Fruit fly (Drosophila melanogaster) whole organism, embryonic: ENCODE results near the gene Ada1-1.

Experiments
- B-H1 ChIP-seq: fragments of 200-800 bp; sonication (Bioruptor generic); IDR thresholded peaks from 3 replicates; pipeline ENCODE4 v1.3.6; 2022; ENCODE audit warnings: missing biosample characterization, missing genetic modification characterization
- CG10462 ChIP-seq: fragments of 200-800 bp; sonication (Bioruptor generic); optimal IDR thresholded peaks from 2 replicates; lab custom pipeline; 2016; ENCODE audit warnings: missing biosample characterization, missing genetic modification characterization
- CG10979 ChIP-seq: fragments of 200-800 bp; sonication (Bioruptor generic); optimal IDR thresholded peaks from 2 replicates; lab custom pipeline; 2018; ENCODE audit warnings: missing biosample characterization, mild to moderate bottlenecking, missing genetic modification characterization, moderate library complexity
- CG11085 ChIP-seq: fragments of 200-800 bp; sonication (Bioruptor generic); IDR thresholded peaks from 2 replicates; pipeline ENCODE4 v1.3.6; 2022; ENCODE audit warnings: missing biosample characterization, missing genetic modification characterization
- CG11560 ChIP-seq: fragments of 200-800 bp; sonication (Bioruptor generic); IDR thresholded peaks from 3 replicates; pipeline ENCODE4 v1.3.6; 2022; ENCODE audit warnings: missing biosample characterization, missing genetic modification characterization
- CG12942 ChIP-seq: fragments of 200-800 bp; sonication (Bioruptor generic); optimal IDR thresholded peaks from 3 replicates; lab custom pipeline; 2016; ENCODE audit warnings: missing biosample characterization, missing genetic modification characterization
- CG13894 ChIP-seq: fragments of 200-800 bp; sonication (Bioruptor generic); optimal IDR thresholded peaks from 3 replicates; lab custom pipeline; 2018; ENCODE audit warnings: missing biosample characterization, mild to moderate bottlenecking, missing genetic modification characterization, moderate library complexity
- CG15073 ChIP-seq: fragments of 200-800 bp; sonication (Bioruptor generic); optimal IDR thresholded peaks from 2 replicates; lab custom pipeline; 2016; ENCODE audit warnings: missing biosample characterization, missing genetic modification characterization
- CG17912 ChIP-seq: fragments of 200-800 bp; sonication (Bioruptor generic); optimal IDR thresholded peaks from 2 replicates; lab custom pipeline; 2018; ENCODE audit warnings: missing biosample characterization, mild to moderate bottlenecking, missing genetic modification characterization
- CG18262 ChIP-seq: fragments of 200-800 bp; optimal IDR thresholded peaks from 3 replicates; lab custom pipeline; 2019; ENCODE audit warnings: missing biosample characterization, mild to moderate bottlenecking, missing genetic modification characterization, moderate library complexity
- CG4730 ChIP-seq: fragments of 200-800 bp; sonication (Bioruptor generic); IDR thresholded peaks from 2 replicates; pipeline ENCODE4 v1.3.6; 2022; ENCODE audit warnings: missing biosample characterization, missing genetic modification characterization
- CG6175 ChIP-seq: fragments of 200-800 bp; sonication (Bioruptor generic); IDR thresholded peaks from 3 replicates; pipeline ENCODE4 v1.3.6; 2022; ENCODE audit warnings: missing biosample characterization, missing genetic modification characterization
- CG6854 ChIP-seq: fragments of 200-800 bp; sonication (Bioruptor generic); optimal IDR thresholded peaks from 3 replicates; lab custom pipeline; 2017; ENCODE audit warnings: missing biosample characterization, mild to moderate bottlenecking, missing genetic modification characterization
- CG7372 ChIP-seq: fragments of 200-800 bp; sonication (Bioruptor generic); IDR thresholded peaks from 2 replicates; pipeline ENCODE4 v1.3.6; 2022; ENCODE audit warnings: missing biosample characterization, missing genetic modification characterization
- CG7745 ChIP-seq: fragments of 200-800 bp; sonication (Bioruptor generic); optimal IDR thresholded peaks from 2 replicates; lab custom pipeline; 2018; ENCODE audit warnings: missing biosample characterization, mild to moderate bottlenecking, missing genetic modification characterization, moderate library complexity
- Deaf1 ChIP-seq: fragments of 200-800 bp; optimal IDR thresholded peaks from 3 replicates; lab custom pipeline; 2019; ENCODE audit warnings: missing biosample characterization, mild to moderate bottlenecking, missing genetic modification characterization, moderate library complexity
- Dip3 ChIP-seq: fragments of 200-800 bp; sonication (Bioruptor generic); optimal IDR thresholded peaks from 3 replicates; lab custom pipeline; 2016; ENCODE audit warnings: missing biosample characterization, missing genetic modification characterization
- Dref ChIP-seq: fragments of 200-800 bp; sonication (Bioruptor generic); IDR thresholded peaks from 2 replicates; pipeline ENCODE4 v1.3.6; 2022; ENCODE audit warnings: missing biosample characterization, missing genetic modification characterization
- HHEX ChIP-seq: fragments of 200-800 bp; sonication (Bioruptor generic); optimal IDR thresholded peaks from 3 replicates; lab custom pipeline; 2017; ENCODE audit warnings: missing biosample characterization, mild to moderate bottlenecking, missing genetic modification characterization, missing genetic modification reagents
- HmgZ ChIP-seq: fragments of 200-800 bp; sonication (Bioruptor generic); optimal IDR thresholded peaks from 2 replicates; lab custom pipeline; 2018; ENCODE audit warnings: missing biosample characterization, mild to moderate bottlenecking, missing genetic modification characterization
- Lhr ChIP-seq: fragments of 200-800 bp; sonication (Bioruptor generic); optimal IDR thresholded peaks from 3 replicates; lab custom pipeline; 2017; ENCODE audit warnings: mild to moderate bottlenecking, missing biosample characterization, missing genetic modification reagents, missing genetic modification characterization
- Mad ChIP-seq: fragments of 200-800 bp; sonication (Bioruptor generic); optimal IDR thresholded peaks from 2 replicates; lab custom pipeline; 2016; ENCODE audit warnings: missing biosample characterization, missing genetic modification characterization
- NFAT ChIP-seq: fragments of 200-800 bp; sonication (Bioruptor generic); IDR thresholded peaks from 2 replicates; pipeline ENCODE4 v1.3.6; 2022; ENCODE audit warnings: missing biosample characterization, missing genetic modification characterization
- Neu2 ChIP-seq: fragments of 200-800 bp; sonication (Bioruptor generic); optimal IDR thresholded peaks from 3 replicates; lab custom pipeline; 2016; ENCODE audit warnings: missing biosample characterization, missing genetic modification characterization, borderline replicate concordance
- NfI ChIP-seq: fragments of 200-800 bp; sonication (Bioruptor generic); optimal IDR thresholded peaks from 3 replicates; lab custom pipeline; 2018; ENCODE audit warnings: missing biosample characterization, mild to moderate bottlenecking, missing genetic modification characterization, moderate library complexity
- Ptx1 ChIP-seq: fragments of 200-800 bp; sonication (Bioruptor generic); IDR thresholded peaks from 2 replicates; pipeline ENCODE4 v1.3.6; 2022; ENCODE audit warnings: missing biosample characterization, missing genetic modification characterization
- Side ChIP-seq: fragments of 200-800 bp; sonication (Bioruptor generic); optimal IDR thresholded peaks from 2 replicates; lab custom pipeline; 2016; ENCODE audit warnings: missing biosample characterization, missing genetic modification characterization
- Tbp ChIP-seq: fragments of >200 bp; optimal IDR thresholded peaks from 2 replicates; lab custom pipeline; 2018; ENCODE audit warnings: missing biosample characterization, missing genetic modification characterization
- ato ChIP-seq: fragments of 200-800 bp; sonication (Bioruptor generic); IDR thresholded peaks from 2 replicates; pipeline ENCODE4 v1.3.6; 2022; ENCODE audit warnings: missing biosample characterization, missing genetic modification characterization; ENCODE audit not compliant: partially characterized antibody
- bowl ChIP-seq: fragments of 200-800 bp; sonication (Bioruptor generic); IDR thresholded peaks from 2 replicates; pipeline ENCODE4 v1.3.6; 2022; ENCODE audit warnings: missing biosample characterization, missing genetic modification characterization
- chm ChIP-seq: fragments of 200-800 bp; sonication (Bioruptor generic); IDR thresholded peaks from 2 replicates; pipeline ENCODE4 v1.3.6; 2022; ENCODE audit warnings: missing biosample characterization, missing genetic modification characterization
- croc ChIP-seq: fragments of 200-800 bp; sonication (Bioruptor generic); conservative IDR thresholded peaks from 3 replicates; pipeline ENCODE4 v1.3.6; 2022; ENCODE audit warnings: missing biosample characterization, missing genetic modification characterization
- crp ChIP-seq, 2 experiments: fragments of 200-800 bp; sonication (Bioruptor generic); optimal IDR thresholded peaks; 2 replicates in 1 of 2; 3 replicates in 1 of 2; lab custom pipeline; 2017; ENCODE audit warnings: missing biosample characterization in 2 of 2, missing genetic modification characterization in 2 of 2, mild to moderate bottlenecking in 1 of 2, moderate library complexity in 1 of 2
- grn ChIP-seq: fragments of 200-800 bp; sonication (Bioruptor generic); optimal IDR thresholded peaks from 3 replicates; lab custom pipeline; 2017; ENCODE audit warnings: missing biosample characterization, missing genetic modification characterization
- h ChIP-seq: fragments of >200 bp; optimal IDR thresholded peaks from 2 replicates; lab custom pipeline; 2017
- hb ChIP-seq: fragments of 200-800 bp; sonication (Bioruptor generic); IDR thresholded peaks from 3 replicates; pipeline ENCODE4 v1.3.6; 2022; ENCODE audit warnings: missing biosample characterization, missing genetic modification characterization; ENCODE audit not compliant: partially characterized antibody
- kay ChIP-seq: fragments of 200-800 bp; sonication (Bioruptor generic); optimal IDR thresholded peaks from 2 replicates; lab custom pipeline; 2016; ENCODE audit warnings: missing biosample characterization, missing genetic modification characterization
- oc ChIP-seq: fragments of 200-800 bp; sonication (Bioruptor generic); optimal IDR thresholded peaks from 2 replicates; lab custom pipeline; 2018; ENCODE audit warnings: missing biosample characterization, mild to moderate bottlenecking, missing genetic modification characterization, moderate library complexity
- org-1 ChIP-seq: fragments of 200-800 bp; sonication (Bioruptor generic); optimal IDR thresholded peaks from 2 replicates; lab custom pipeline; 2017; ENCODE audit warnings: missing biosample characterization, missing genetic modification characterization
- prd ChIP-seq, 3 experiments: fragments of >200 bp in 2 of 3; fragments of 200-800 bp in 1 of 3; sonication (Bioruptor generic) in 1 of 3; optimal IDR thresholded peaks in 2 of 3; IDR thresholded peaks in 1 of 3; 2 replicates in 2 of 3; 3 replicates in 1 of 3; pipeline versions ENCODE4 v1.3.6 to Lab custom; 2017 to 2022; ENCODE audit warnings: missing biosample characterization in 1 of 3, missing genetic modification characterization in 1 of 3
- repo ChIP-seq: fragments of 200-800 bp; sonication (Bioruptor generic); optimal IDR thresholded peaks from 2 replicates; lab custom pipeline; 2016; ENCODE audit warnings: missing biosample characterization, missing genetic modification characterization
- salm ChIP-seq: fragments of 200-800 bp; sonication (Bioruptor generic); optimal IDR thresholded peaks from 2 replicates; lab custom pipeline; 2018; ENCODE audit warnings: missing biosample characterization, mild to moderate bottlenecking, missing genetic modification characterization
- sd ChIP-seq: fragments of 200-800 bp; sonication (Bioruptor generic); optimal IDR thresholded peaks from 3 replicates; lab custom pipeline; 2018; ENCODE audit warnings: missing biosample characterization, mild to moderate bottlenecking, missing genetic modification characterization, moderate library complexity
- sim ChIP-seq: fragments of 200-800 bp; sonication (Bioruptor generic); IDR thresholded peaks from 2 replicates; pipeline ENCODE4 v1.3.6; 2022; ENCODE audit warnings: missing biosample characterization, missing genetic modification characterization
- stwl ChIP-seq: fragments of 200-800 bp; sonication (Bioruptor generic); optimal IDR thresholded peaks from 3 replicates; lab custom pipeline; 2018; ENCODE audit warnings: missing biosample characterization, mild to moderate bottlenecking, missing genetic modification characterization, moderate library complexity
- sug ChIP-seq: fragments of 200-800 bp; optimal IDR thresholded peaks from 2 replicates; lab custom pipeline; 2019; ENCODE audit warnings: missing biosample characterization, mild to moderate bottlenecking, missing genetic modification characterization, moderate library complexity
- tll ChIP-seq, 2 experiments: fragments of 200-800 bp in 1 of 2; fragments of >200 bp in 1 of 2; sonication (Bioruptor generic) in 1 of 2; optimal IDR thresholded peaks; 2 replicates each; lab custom pipeline; 2017 to 2019; ENCODE audit warnings: missing biosample characterization in 2 of 2, missing genetic modification characterization in 2 of 2, mild to moderate bottlenecking in 1 of 2, moderate library complexity in 1 of 2
- trem ChIP-seq: fragments of 200-800 bp; optimal IDR thresholded peaks from 3 replicates; lab custom pipeline; 2019; ENCODE audit warnings: missing biosample characterization, mild to moderate bottlenecking, missing genetic modification characterization, moderate library complexity
- tup ChIP-seq: fragments of 200-800 bp; sonication (Bioruptor generic); optimal IDR thresholded peaks from 2 replicates; lab custom pipeline; 2016; ENCODE audit warnings: missing biosample characterization, mild to moderate bottlenecking, missing genetic modification characterization, moderate library complexity

Gene Ada1-1

DNA sequence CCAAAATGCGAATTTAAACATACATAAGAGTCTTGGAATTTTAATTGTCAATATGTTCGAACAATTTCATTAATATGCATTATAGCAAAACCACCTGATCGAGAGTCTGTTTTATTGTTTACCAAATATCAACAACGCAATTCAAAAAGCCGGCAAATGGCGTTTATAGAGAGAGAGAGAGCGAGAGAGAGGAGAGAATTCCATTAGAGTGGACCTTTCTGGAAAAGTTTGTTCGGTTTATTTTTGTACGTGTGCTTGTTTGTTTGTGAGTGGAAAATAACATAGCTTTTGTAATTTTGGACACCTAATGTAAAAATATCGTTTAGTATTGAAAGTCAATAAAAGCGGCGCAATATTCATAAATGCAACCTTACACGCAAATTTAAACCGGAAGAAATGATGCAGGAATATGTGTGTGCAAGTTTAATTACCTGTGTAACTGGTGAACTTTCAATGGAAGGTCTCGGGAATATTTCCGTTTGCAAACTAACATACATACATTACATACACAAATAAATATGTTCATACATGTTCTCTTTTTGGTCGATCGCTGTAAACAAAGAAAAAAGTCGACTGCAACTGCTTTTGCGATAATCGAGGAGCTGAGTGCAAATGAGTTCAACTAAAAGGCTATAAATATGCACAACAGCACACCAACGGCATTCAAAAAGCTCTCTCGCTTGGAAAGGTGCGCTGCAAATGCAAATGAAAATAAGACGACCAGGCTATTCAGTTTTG, 48.2 kb downstream of the Ada1-1 start, which contains the start of gene CG6785 (continued):
- TF ChIP-seq NFAT (GFP tag; lab: Robert Waterston, UW) (peak; percentile 60), CG10462 (GFP tag; lab: Kevin White, UChicago) (peak; percentile 70), HHEX (GFP tag; lab: Kevin White, UChicago) (peak; percentile 92), CG7745 (tag; lab: Kevin White, UChicago) (peak; percentile 81), CG11085 (GFP tag; lab: Robert Waterston, UW) (no peak), bowl (GFP tag; lab: Robert Waterston, UW) (no peak), CG4730 (no peak), org-1 (GFP tag; lab: Kevin White, UChicago) (peak; percentile 90), CG6854 (GFP tag; lab: Kevin White, UChicago) (peak; percentile 87), croc (GFP tag; lab: Robert Waterston, UW) (no peak), Mad (GFP tag; lab: Kevin White, UChicago) (peak; percentile 70), Dip3 (peak; percentile 61), oc (tag; lab: Kevin White, UChicago) (peak; percentile 77), tll (GFP tag; optimal IDR thresholded peaks at IDR 0.05; lab: Kevin White, UChicago) (no peak), Tbp (GFP tag; lab: Kevin White, UChicago) (no peak), sim (GFP tag; lab: Robert Waterston, UW) (peak; percentile 75), Side (peak; percentile 72), CG15073 (peak; percentile 9), CG12942 (GFP tag; lab: Kevin White, UChicago) (peak; percentile 84), Neu2 (GFP tag; lab: Kevin White, UChicago) (no peak), CG7372 (GFP tag; lab: Robert Waterston, UW) (no peak), sug (tag; lab: Kevin White, UChicago) (peak; percentile 57), stwl (tag; lab: Kevin White, UChicago) (no peak), crp (GFP tag; optimal IDR thresholded peaks at IDR 0.05; lab: Kevin White, UChicago) (peak in 1 of 2 experiments; percentile 50), hb (GFP tag; lab: Robert Waterston, UW) (no peak), HmgZ (peak; percentile 81), sd (peak; percentile 97), CG11560 (tag; lab: Robert Waterston, UW) (no peak), CG10979 (tag; lab: Kevin White, UChicago) (peak; percentile 50), grn (GFP tag; lab: Kevin White, UChicago) (peak; percentile 77), tup (peak; percentile 66), Deaf1 (peak; percentile 37), h (lab: Kevin White, UChicago) (no peak), CG17912 (GFP tag; lab: Kevin White, UChicago) (peak; percentile 96), prd (optimal IDR thresholded peaks at IDR 0.05; lab: Kevin White, UChicago) (no peak), prd (GFP tag; IDR thresholded peaks at IDR 0.05; lab: Robert Waterston, UW) (peak; percentile 55; the same call in 2 of the 3 replicates), kay (peak; percentile 77), NfI (GFP tag; lab: Kevin White, UChicago) (peak; percentile 67), Dref (GFP tag; lab: Robert Waterston, UW) (no peak), CG18262 (tag; lab: Kevin White, UChicago) (peak; percentile 71), CG6175 (GFP tag; lab: Robert Waterston, UW) (no peak), CG13894 (tag; lab: Kevin White, UChicago) (peak; percentile 72), Ptx1 (GFP tag; lab: Robert Waterston, UW) (no peak), ato (GFP tag; lab: Robert Waterston, UW) (no peak), repo (GFP tag; lab: Kevin White, UChicago) (peak; percentile 81), Lhr (GFP tag; lab: Kevin White, UChicago) (peak; percentile 78), trem (tag; lab: Kevin White, UChicago) (peak; percentile 37), B-H1 (GFP tag; lab: Robert Waterston, UW) (no peak; the same call in 2 of the 3 replicates), salm (tag; lab: Kevin White, UChicago) (peak; percentile 86), chm (GFP tag; lab: Robert Waterston, UW) (peak; percentile 88)
